Fruit fly (Drosophila melanogaster) whole organism, embryonic: ENCODE results near the gene CG42579.

Experiments
- CG10147 ChIP-seq: fragments of 200-800 bp; sonication (Bioruptor generic); optimal IDR thresholded peaks from 2 replicates; lab custom pipeline; 2019; ENCODE audit warnings: missing biosample characterization, mild to moderate bottlenecking, missing genetic modification characterization, moderate library complexity
- CG10209 ChIP-seq: fragments of 200-800 bp; sonication (Bioruptor generic); optimal IDR thresholded peaks from 3 replicates; lab custom pipeline; 2017; ENCODE audit warnings: missing biosample characterization, mild to moderate bottlenecking, missing genetic modification characterization, missing genetic modification reagents
- CG10431 ChIP-seq: fragments of 200-800 bp; sonication (Bioruptor generic); optimal IDR thresholded peaks from 3 replicates; lab custom pipeline; 2018; ENCODE audit warnings: missing biosample characterization, mild to moderate bottlenecking, missing genetic modification characterization
- CG11247 ChIP-seq: fragments of 200-800 bp; sonication (Bioruptor generic); IDR thresholded peaks from 2 replicates; pipeline ENCODE4 v1.3.6; 2022; ENCODE audit warnings: missing biosample characterization, missing genetic modification characterization
- CG11456 ChIP-seq: fragments of 200-800 bp; sonication (Bioruptor generic); IDR thresholded peaks from 3 replicates; pipeline ENCODE4 v1.3.6; 2022; ENCODE audit warnings: missing biosample characterization, missing genetic modification characterization
- CG12744 ChIP-seq: fragments of 200-800 bp; sonication (Bioruptor generic); optimal IDR thresholded peaks from 2 replicates; lab custom pipeline; 2016; ENCODE audit warnings: missing biosample characterization, missing genetic modification characterization
- CG14441 ChIP-seq: fragments of 200-800 bp; sonication (Bioruptor generic); IDR thresholded peaks from 2 replicates; pipeline ENCODE4 v1.3.6; 2022; ENCODE audit warnings: missing biosample characterization, missing genetic modification characterization
- CG15601 ChIP-seq: fragments of 200-800 bp; sonication (Bioruptor generic); optimal IDR thresholded peaks from 3 replicates; lab custom pipeline; 2019; ENCODE audit warnings: missing biosample characterization, mild to moderate bottlenecking, missing genetic modification characterization, moderate library complexity
- CG1647 ChIP-seq: fragments of 200-800 bp; sonication (Bioruptor generic); optimal IDR thresholded peaks from 3 replicates; lab custom pipeline; 2016; ENCODE audit warnings: missing biosample characterization, missing genetic modification characterization
- CG17186 ChIP-seq: fragments of 200-800 bp; sonication (Bioruptor generic); optimal IDR thresholded peaks from 3 replicates; lab custom pipeline; 2017; ENCODE audit warnings: missing biosample characterization, missing genetic modification reagents, missing genetic modification characterization
- CG17912 ChIP-seq: fragments of 200-800 bp; sonication (Bioruptor generic); optimal IDR thresholded peaks from 2 replicates; lab custom pipeline; 2018; ENCODE audit warnings: missing biosample characterization, mild to moderate bottlenecking, missing genetic modification characterization
- CG1792 ChIP-seq: fragments of 200-800 bp; sonication (Bioruptor generic); optimal IDR thresholded peaks from 2 replicates; lab custom pipeline; 2016; ENCODE audit warnings: missing biosample characterization, missing genetic modification characterization
- CG30020 ChIP-seq: fragments of 200-800 bp; optimal IDR thresholded peaks from 2 replicates; lab custom pipeline; 2019; ENCODE audit warnings: missing biosample characterization, mild to moderate bottlenecking, missing genetic modification characterization, moderate library complexity
- CG31365 ChIP-seq: fragments of 200-800 bp; sonication (Bioruptor generic); optimal IDR thresholded peaks from 2 replicates; lab custom pipeline; 2018; ENCODE audit warnings: missing biosample characterization, mild to moderate bottlenecking, missing genetic modification characterization
- CG31441 ChIP-seq: fragments of 200-800 bp; sonication (Bioruptor generic); IDR thresholded peaks from 2 replicates; pipeline ENCODE4 v1.3.6; 2022; ENCODE audit warnings: missing biosample characterization, missing genetic modification characterization
- CG33213 ChIP-seq: fragments of 200-800 bp; sonication (Bioruptor generic); optimal IDR thresholded peaks from 3 replicates; lab custom pipeline; 2016; ENCODE audit warnings: missing biosample characterization, missing genetic modification characterization
- CG3407 ChIP-seq: fragments of 200-800 bp; sonication (Bioruptor generic); optimal IDR thresholded peaks from 2 replicates; lab custom pipeline; 2018; ENCODE audit warnings: missing biosample characterization, mild to moderate bottlenecking, missing genetic modification characterization
- CG42726 ChIP-seq: fragments of 200-800 bp; sonication (Bioruptor generic); IDR thresholded peaks from 2 replicates; pipeline ENCODE4 v1.3.6; 2022; ENCODE audit warnings: missing biosample characterization, missing genetic modification characterization; ENCODE audit not compliant: partially characterized antibody
- CG4820 ChIP-seq: fragments of 200-800 bp; sonication (Bioruptor generic); optimal IDR thresholded peaks from 3 replicates; lab custom pipeline; 2016; ENCODE audit warnings: missing biosample characterization, missing genetic modification characterization
- CG6689 ChIP-seq: fragments of 200-800 bp; sonication (Bioruptor generic); IDR thresholded peaks from 2 replicates; pipeline ENCODE4 v1.3.6; 2022; ENCODE audit warnings: missing biosample characterization, missing genetic modification characterization
- CG9817 ChIP-seq: fragments of 200-800 bp; sonication (Bioruptor generic); optimal IDR thresholded peaks from 2 replicates; lab custom pipeline; 2018; ENCODE audit warnings: missing biosample characterization, mild to moderate bottlenecking, missing genetic modification characterization, moderate library complexity
- CG9876 ChIP-seq: fragments of 200-800 bp; sonication (Bioruptor generic); optimal IDR thresholded peaks from 2 replicates; lab custom pipeline; 2016; ENCODE audit warnings: missing biosample characterization, missing genetic modification characterization
- CG9932 ChIP-seq: fragments of 200-800 bp; sonication (Bioruptor generic); IDR thresholded peaks from 2 replicates; pipeline ENCODE4 v1.3.6; 2022; ENCODE audit warnings: missing biosample characterization, missing genetic modification characterization
- Ets97D ChIP-seq: fragments of 200-800 bp; sonication (Bioruptor generic); optimal IDR thresholded peaks from 3 replicates; lab custom pipeline; 2016; ENCODE audit warnings: missing biosample characterization, missing genetic modification characterization
- Lhr ChIP-seq: fragments of 200-800 bp; sonication (Bioruptor generic); optimal IDR thresholded peaks from 3 replicates; lab custom pipeline; 2017; ENCODE audit warnings: mild to moderate bottlenecking, missing biosample characterization, missing genetic modification reagents, missing genetic modification characterization
- MBD-R2 ChIP-seq: fragments of 200-800 bp; sonication (Bioruptor generic); IDR thresholded peaks from 2 replicates; pipeline ENCODE4 v1.3.6; 2022; ENCODE audit warnings: missing biosample characterization, missing genetic modification characterization
- Med ChIP-seq: fragments of 200-800 bp; sonication (Bioruptor generic); peaks from one replicate; lab custom pipeline; 2016; ENCODE audit warnings: missing biosample characterization, missing genetic modification characterization, mild to moderate bottlenecking, inconsistent platforms, moderate library complexity
- Myb ChIP-seq: fragments of 200-800 bp; sonication (Bioruptor generic); optimal IDR thresholded peaks from 2 replicates; lab custom pipeline; 2016; ENCODE audit warnings: missing biosample characterization, missing genetic modification characterization
- NFAT ChIP-seq: fragments of 200-800 bp; sonication (Bioruptor generic); IDR thresholded peaks from 2 replicates; pipeline ENCODE4 v1.3.6; 2022; ENCODE audit warnings: missing biosample characterization, missing genetic modification characterization
- Scr ChIP-seq: fragments of 200-800 bp; sonication (Bioruptor generic); IDR thresholded peaks from 2 replicates; pipeline ENCODE4 v1.3.6; 2022; ENCODE audit warnings: missing biosample characterization, missing genetic modification characterization; ENCODE audit not compliant: partially characterized antibody
- Xbp1 ChIP-seq: fragments of 200-800 bp; sonication (Bioruptor generic); optimal IDR thresholded peaks from 3 replicates; lab custom pipeline; 2016; ENCODE audit warnings: missing biosample characterization, mild to moderate bottlenecking, missing genetic modification characterization
- amos ChIP-seq: fragments of 200-800 bp; sonication (Bioruptor generic); IDR thresholded peaks from 2 replicates; pipeline ENCODE4 v1.3.6; 2022; ENCODE audit warnings: missing biosample characterization, missing genetic modification characterization; ENCODE audit not compliant: partially characterized antibody
- aop ChIP-seq: fragments of 200-800 bp; sonication (Bioruptor generic); IDR thresholded peaks from 2 replicates; pipeline ENCODE4 v1.3.6; 2022; ENCODE audit warnings: missing biosample characterization, missing genetic modification characterization
- az2 ChIP-seq: fragments of 200-800 bp; sonication (Bioruptor generic); optimal IDR thresholded peaks from 3 replicates; lab custom pipeline; 2016; ENCODE audit warnings: missing biosample characterization, missing genetic modification characterization
- bcd ChIP-seq: fragments of 200-800 bp; sonication (Bioruptor generic); optimal IDR thresholded peaks from 2 replicates; lab custom pipeline; 2017; ENCODE audit warnings: missing biosample characterization, mild to moderate bottlenecking, missing genetic modification characterization
- cato ChIP-seq: fragments of 200-800 bp; sonication (Bioruptor generic); optimal IDR thresholded peaks from 2 replicates; lab custom pipeline; 2016; ENCODE audit warnings: missing biosample characterization, missing genetic modification characterization, borderline replicate concordance
- dpn ChIP-seq, 2 experiments: fragments of 200-800 bp; sonication (Bioruptor generic); optimal IDR thresholded peaks; 3 replicates each; lab custom pipeline; 2016; ENCODE audit warnings: missing biosample characterization in 2 of 2, missing genetic modification characterization in 2 of 2
- fd102C ChIP-seq: fragments of 200-800 bp; sonication (Bioruptor generic); optimal IDR thresholded peaks from 2 replicates; lab custom pipeline; 2018; ENCODE audit warnings: missing biosample characterization, mild to moderate bottlenecking, missing genetic modification characterization, moderate library complexity
- hbn ChIP-seq: fragments of 200-800 bp; sonication (Bioruptor generic); IDR thresholded peaks from 2 replicates; pipeline ENCODE4 v1.3.6; 2022; ENCODE audit warnings: missing biosample characterization, missing genetic modification characterization; ENCODE audit not compliant: partially characterized antibody
- knrl ChIP-seq: fragments of 200-800 bp; sonication (Bioruptor generic); IDR thresholded peaks from 3 replicates; pipeline ENCODE4 v1.3.6; 2022; ENCODE audit warnings: missing biosample characterization, missing genetic modification characterization; ENCODE audit not compliant: partially characterized antibody
- nmo ChIP-seq: fragments of 200-800 bp; sonication (Bioruptor generic); optimal IDR thresholded peaks from 2 replicates; lab custom pipeline; 2018; ENCODE audit warnings: missing biosample characterization, mild to moderate bottlenecking, missing genetic modification characterization, moderate library complexity
- oc ChIP-seq: fragments of 200-800 bp; sonication (Bioruptor generic); optimal IDR thresholded peaks from 2 replicates; lab custom pipeline; 2018; ENCODE audit warnings: missing biosample characterization, mild to moderate bottlenecking, missing genetic modification characterization, moderate library complexity
- otp ChIP-seq: fragments of 200-800 bp; sonication (Bioruptor generic); IDR thresholded peaks from 3 replicates; pipeline ENCODE4, ENCODE4 v1.3.6; 2022; ENCODE audit warnings: missing biosample characterization, missing genetic modification characterization
- p53 ChIP-seq: fragments of 200-800 bp; sonication (Bioruptor generic); optimal IDR thresholded peaks from 2 replicates; lab custom pipeline; 2016; ENCODE audit warnings: missing biosample characterization, missing genetic modification characterization
- peb ChIP-seq: fragments of 200-800 bp; sonication (Bioruptor generic); IDR thresholded peaks from 2 replicates; pipeline ENCODE4 v1.3.6; 2022; ENCODE audit warnings: missing biosample characterization, missing genetic modification characterization
- ranshi ChIP-seq: fragments of 200-800 bp; sonication (Bioruptor generic); IDR thresholded peaks from 2 replicates; pipeline ENCODE4 v1.3.6; 2022; ENCODE audit warnings: missing biosample characterization, missing genetic modification characterization
- sens-2 ChIP-seq: fragments of 200-800 bp; sonication (Bioruptor generic); IDR thresholded peaks from 2 replicates; pipeline ENCODE4 v1.3.6; 2022; ENCODE audit warnings: missing biosample characterization, missing genetic modification characterization
- slbo ChIP-seq: fragments of 200-800 bp; sonication (Bioruptor generic); IDR thresholded peaks from 2 replicates; pipeline ENCODE4 v1.3.6; 2022; ENCODE audit warnings: missing biosample characterization, missing genetic modification characterization
- stc ChIP-seq: fragments of 200-800 bp; sonication (Bioruptor generic); IDR thresholded peaks from 2 replicates; pipeline ENCODE4 v1.3.6; 2022; ENCODE audit warnings: missing biosample characterization, missing genetic modification characterization
- tll ChIP-seq, 2 experiments: fragments of 200-800 bp in 1 of 2; fragments of >200 bp in 1 of 2; sonication (Bioruptor generic) in 1 of 2; optimal IDR thresholded peaks; 2 replicates each; lab custom pipeline; 2017 to 2019; ENCODE audit warnings: missing biosample characterization in 2 of 2, missing genetic modification characterization in 2 of 2, mild to moderate bottlenecking in 1 of 2, moderate library complexity in 1 of 2

Gene CG42579

dm6 chrX:20510540-20510939, 16.9 kb upstream of the CG42579 start, which contains the start of gene RhoGAP19D (continued):
- TF ChIP-seq CG4820 (peak; percentile 12), CG6689 (GFP tag; lab: Robert Waterston, UW) (peak; percentile 31; the same call in 1 of the 2 replicates), az2 (peak; percentile 17), tll (GFP tag; optimal IDR thresholded peaks at IDR 0.05; lab: Kevin White, UChicago) (no peak), fd102C (GFP tag; lab: Kevin White, UChicago) (no peak), dpn (GFP tag; optimal IDR thresholded peaks at IDR 0.05; lab: Kevin White, UChicago) (peak; percentile 69 to 73), CG17912 (GFP tag; lab: Kevin White, UChicago) (no peak), Xbp1 (peak; percentile 68), CG9817 (tag; lab: Kevin White, UChicago) (peak; percentile 60), Med (peak; percentile 95), slbo (peak; percentile 89), Lhr (GFP tag; lab: Kevin White, UChicago) (peak; percentile 44), cato (GFP tag; lab: Kevin White, UChicago) (no peak), Myb (GFP tag; lab: Kevin White, UChicago) (peak; percentile 57), CG31365 (no peak), p53 (GFP tag; lab: Kevin White, UChicago) (peak; percentile 67), CG17186 (peak; percentile 25), CG10147 (GFP tag; lab: Kevin White, UChicago) (no peak), CG9932 (GFP tag; lab: Robert Waterston, UW) (peak; percentile 93), CG15601 (tag; lab: Kevin White, UChicago) (peak; percentile 11), hbn (GFP tag; lab: Robert Waterston, UW) (peak; percentile 88), CG11456 (peak; percentile 82), CG31441 (GFP tag; lab: Robert Waterston, UW) (no peak), CG10431 (no peak), CG10209 (GFP tag; lab: Kevin White, UChicago) (peak; percentile 29), NFAT (GFP tag; lab: Robert Waterston, UW) (peak; percentile 84), knrl (peak; percentile 93), CG3407 (GFP tag; lab: Kevin White, UChicago) (no peak), otp (0 out of 3 replicates have a peak, but pooled peaks have one; percentile 35), CG1647 (peak; percentile 40), MBD-R2 (GFP tag; lab: Robert Waterston, UW) (peak; percentile 73), peb (no peak), CG11247 (GFP tag; lab: Robert Waterston, UW) (peak; percentile 63), CG42726 (GFP tag; lab: Robert Waterston, UW) (peak; percentile 98), stc (GFP tag; lab: Robert Waterston, UW) (peak; percentile 27; the same call in 1 of the 2 replicates), Ets97D (GFP tag; lab: Kevin White, UChicago) (peak; percentile 86), bcd (GFP tag; lab: Kevin White, UChicago) (peak; percentile 57), amos (GFP tag; lab: Robert Waterston, UW) (peak; percentile 98), CG33213 (GFP tag; lab: Kevin White, UChicago) (peak; percentile 80), ranshi (GFP tag; lab: Robert Waterston, UW) (0 out of 2 replicates have a peak, but pooled peaks have one; percentile 39), oc (no peak), CG30020 (tag; lab: Kevin White, UChicago) (peak; percentile 22), Scr (peak; percentile 92), sens-2 (GFP tag; lab: Robert Waterston, UW) (no peak), CG12744 (GFP tag; lab: Kevin White, UChicago) (peak; percentile 43), CG1792 (peak; percentile 63), aop (GFP tag; lab: Robert Waterston, UW) (no peak), nmo (GFP tag; lab: Kevin White, UChicago) (peak; percentile 42), CG9876 (GFP tag; lab: Kevin White, UChicago) (peak; percentile 36), CG14441 (GFP tag; lab: Robert Waterston, UW) (peak; percentile 39; the same call in 1 of the 2 replicates)
